Worm (Caenorhabditis elegans): ENCODE data around the gene F22B3.8.

DNA sequence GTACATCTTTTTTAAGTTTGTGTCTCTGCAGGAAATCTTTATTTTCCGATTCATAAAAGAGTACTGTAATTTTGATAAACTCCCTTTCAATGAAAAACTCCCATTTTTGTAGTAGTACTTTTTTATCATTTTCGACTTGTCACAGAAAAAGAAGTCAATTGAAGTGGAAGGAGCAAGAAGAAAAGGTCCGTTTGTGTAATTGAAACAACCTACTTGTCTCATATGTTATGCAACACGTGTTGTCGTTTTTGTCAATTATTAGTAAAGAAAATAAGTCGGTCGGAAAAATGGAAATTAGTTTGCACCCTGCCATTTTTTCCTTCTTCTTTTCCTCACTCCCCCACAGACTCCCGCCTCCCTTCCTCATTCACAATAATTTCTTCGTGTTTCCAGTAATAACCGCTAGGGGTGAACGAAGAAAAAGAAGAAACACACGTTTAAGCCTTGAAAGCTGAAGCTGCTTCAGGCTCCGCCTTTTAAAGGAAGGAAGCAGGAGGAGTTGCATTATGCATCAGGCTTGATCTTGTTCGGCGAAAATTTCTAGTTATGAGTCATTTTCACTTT lies 34.1 kb upstream of the F22B3.8 start:
- TF ChIP-seq Y67H2A.10 (GFP tag; conservative IDR thresholded peaks at IDR 0.05) (no peak), ama-1 (optimal IDR thresholded peaks at IDR 0.05) (no peak), ama-1 (GFP tag; optimal IDR thresholded peaks at IDR 0.05) (no peak), unc-130 (GFP tag; optimal IDR thresholded peaks at IDR 0.05) (no peak), mxl-1 (tag; optimal IDR thresholded peaks at IDR 0.05) (no peak), unc-62 (GFP tag; optimal IDR thresholded peaks at IDR 0.05) (no peak), T07F8.4 (tag; optimal IDR thresholded peaks at IDR 0.05) (no peak), madf-10 (tag; optimal IDR thresholded peaks at IDR 0.05) (no peak), lin-35 (GFP tag; optimal IDR thresholded peaks at IDR 0.05) (no peak), F23B12.7 (tag; optimal IDR thresholded peaks at IDR 0.05; ENCODE audit: insufficient read depth) (no peak)
